Worm (Caenorhabditis elegans) whole organism, early embryonic: Measurements from ENCODE around the gene B0464.6.
"Not testable (repeated sequence)": the region's sequence is repeated elsewhere in the genome, so short reads cannot be mapped to it uniquely, and the experiment has no call there.

ENCODE experiments used
- B0310.2 ChIP-seq: sonication (generic microtip); optimal IDR thresholded peaks from 2 replicates; lab custom pipeline; 2016; ENCODE audit warnings: mild to moderate bottlenecking, missing genetic modification characterization, missing compliant biosample characterization
- F13C5.2 ChIP-seq: sonication (generic microtip); optimal IDR thresholded peaks from 2 replicates; lab custom pipeline; 2017; ENCODE audit warnings: mild to moderate bottlenecking, missing genetic modification characterization, inconsistent platforms, missing compliant biosample characterization
- aly-1 ChIP-seq: sonication (generic microtip); optimal IDR thresholded peaks from 2 replicates; lab custom pipeline; 2016; ENCODE audit warnings: missing genetic modification characterization, missing compliant biosample characterization
- ama-1 ChIP-seq: fragments of 150-350 bp; optimal IDR thresholded peaks from 2 replicates; lab custom pipeline; 2014
- ceh-13 ChIP-seq: fragments of 200-800 bp; sonication (Bioruptor generic); optimal IDR thresholded peaks from 2 replicates; lab custom pipeline; 2018; ENCODE audit warnings: mild to moderate bottlenecking, missing genetic modification characterization, missing compliant biosample characterization
- ceh-36 ChIP-seq: sonication (generic microtip); optimal IDR thresholded peaks from 2 replicates; lab custom pipeline; 2016; ENCODE audit warnings: missing genetic modification characterization, inconsistent platforms, missing compliant biosample characterization
- ets-7 ChIP-seq: sonication (generic microtip); optimal IDR thresholded peaks from 2 replicates; lab custom pipeline; 2016; ENCODE audit warnings: missing genotype, missing genetic modification characterization, missing compliant biosample characterization
- flt-1 ChIP-seq: fragments of 200-800 bp; sonication (Bioruptor generic); IDR thresholded peaks from 2 replicates; pipeline ENCODE4 v1.3.6; 2022; ENCODE audit warnings: missing genetic modification characterization, missing compliant biosample characterization
- hmbx-1 ChIP-seq: sonication (generic microtip); optimal IDR thresholded peaks from 2 replicates; lab custom pipeline; 2016; ENCODE audit warnings: mild to moderate bottlenecking, missing genetic modification characterization, missing compliant biosample characterization
- hmg-4 ChIP-seq: fragments of 200-800 bp; sonication (Bioruptor generic); optimal IDR thresholded peaks from 2 replicates; lab custom pipeline; 2018; ENCODE audit warnings: mild to moderate bottlenecking, missing genetic modification characterization, missing compliant biosample characterization
- hnd-1 ChIP-seq: sonication (generic microtip); optimal IDR thresholded peaks from 2 replicates; lab custom pipeline; 2016; ENCODE audit warnings: missing genetic modification characterization, missing compliant biosample characterization
- pes-1 ChIP-seq: fragments of 200-800 bp; sonication (Bioruptor generic); IDR thresholded peaks from 2 replicates; pipeline ENCODE4 v1.3.6; 2022; ENCODE audit warnings: missing genetic modification reagents, missing genetic modification characterization, missing compliant biosample characterization
- scrt-1 ChIP-seq: fragments of 200-800 bp; sonication (Bioruptor generic); IDR thresholded peaks from 2 replicates; pipeline ENCODE4 v1.3.6; 2022; ENCODE audit warnings: missing genetic modification characterization, missing compliant biosample characterization
- sea-1 ChIP-seq: fragments of 200-800 bp; sonication (Bioruptor generic); conservative IDR thresholded peaks from 2 replicates; pipeline ENCODE4 v1.3.6; 2022; ENCODE audit warnings: missing genetic modification characterization, missing compliant biosample characterization
- tbx-11 ChIP-seq: fragments of 200-800 bp; sonication (Bioruptor generic); IDR thresholded peaks from 2 replicates; pipeline ENCODE4 v1.3.6; 2022; ENCODE audit warnings: missing genetic modification characterization, missing compliant biosample characterization
- tbx-37 ChIP-seq: fragments of 200-800 bp; sonication (Bioruptor generic); conservative IDR thresholded peaks from 2 replicates; pipeline ENCODE4 v1.3.6; 2022; ENCODE audit warnings: missing genetic modification reagents, missing genetic modification characterization, missing compliant biosample characterization
- tra-4 ChIP-seq: sonication (generic microtip); optimal IDR thresholded peaks from 2 replicates; lab custom pipeline; 2017; ENCODE audit warnings: missing genetic modification characterization, missing compliant biosample characterization

B0464.6 gene

ce11 chrIII:9434999-9435398, 30.8 kb downstream of the B0464.6 start:
- TF ChIP-seq ceh-36 (no peak), pes-1 (GFP tag; lab: Robert Waterston, UW) (no peak), sea-1 (no peak), ets-7 (tag; lab: Kevin White, UChicago) (no peak), hmbx-1 (tag; lab: Kevin White, UChicago) (no peak), tra-4 (tag; lab: Kevin White, UChicago) (no peak), flt-1 (GFP tag; lab: Robert Waterston, UW) (no peak), scrt-1 (GFP tag; lab: Robert Waterston, UW) (no peak), F13C5.2 (tag; lab: Kevin White, UChicago) (no peak), aly-1 (no peak), B0310.2 (no peak), tbx-37 (GFP tag; lab: Robert Waterston, UW) (no peak), ceh-13 (GFP tag; lab: Kevin White, UChicago) (no peak), ama-1 (lab: Kevin White, UChicago) (no peak)

- TF ChIP-seq F13C5.2 (tag; lab: Kevin White, UChicago), result no peak
- TF ChIP-seq pes-1 (GFP tag; lab: Robert Waterston, UW), result no peak
- no peak for TF ChIP-seq ceh-13 (GFP tag; lab: Kevin White, UChicago)
- no peak for TF ChIP-seq tbx-37 (GFP tag; lab: Robert Waterston, UW)
- TF ChIP-seq ets-7 (tag; lab: Kevin White, UChicago), result no peak
- TF ChIP-seq flt-1 (GFP tag; lab: Robert Waterston, UW), result no peak
- no peak for TF ChIP-seq tra-4 (tag; lab: Kevin White, UChicago)
- TF ChIP-seq scrt-1 (GFP tag; lab: Robert Waterston, UW), result no peak
Observed at ce11 chrIII:9433576-9434107, 32.1 kb downstream of the B0464.6 start, which contains the start of gene cpar-1. TSS of gene cpar-1 (plus strand) at chrIII:9434057.

- no peak for TF ChIP-seq scrt-1 (GFP tag; lab: Robert Waterston, UW)
- TF ChIP-seq hmg-4 (GFP tag; lab: Kevin White, UChicago), result no peak
- no peak for TF ChIP-seq F13C5.2 (tag; lab: Kevin White, UChicago)
- no peak for TF ChIP-seq ama-1 (lab: Kevin White, UChicago)
- no peak for TF ChIP-seq hmbx-1 (tag; lab: Kevin White, UChicago)
- TF ChIP-seq tra-4 (tag; lab: Kevin White, UChicago), result no peak
- TF ChIP-seq tbx-11 (GFP tag; lab: Robert Waterston, UW), result no peak
- TF ChIP-seq hnd-1 (tag; lab: Kevin White, UChicago), result no peak
- TF ChIP-seq pes-1 (GFP tag; lab: Robert Waterston, UW), result no peak
- TF ChIP-seq tbx-37 (GFP tag; lab: Robert Waterston, UW), result no peak
- TF ChIP-seq sea-1, result no peak
Observed at ce11 chrIII:9426301-9426700, 39.5 kb downstream of the B0464.6 start, which contains the start of gene T26G10.5. TSS of gene T26G10.5 (minus strand) at chrIII:9426401.

- not testable (repeated sequence) for TF ChIP-seq ets-7 (tag; lab: Kevin White, UChicago); ceh-36; sea-1
Observed at ce11 chrIII:9420231-9420630, 45.5 kb downstream of the B0464.6 start, which contains the start of gene T26G10.4. TSS of gene T26G10.4 (plus strand) at chrIII:9420531.

ce11 chrIII:9413340-9413739, 52.4 kb downstream of the B0464.6 start, which contains the start of gene T26G10.3:
TSS of gene T26G10.3 (minus strand) at chrIII:9413440.
- no peak for TF ChIP-seq scrt-1 (GFP tag; lab: Robert Waterston, UW)
- no peak for TF ChIP-seq ceh-36
- TF ChIP-seq hmbx-1 (tag; lab: Kevin White, UChicago), result no peak
- TF ChIP-seq pes-1 (GFP tag; lab: Robert Waterston, UW), result no peak
- no peak for TF ChIP-seq tra-4 (tag; lab: Kevin White, UChicago)
- TF ChIP-seq sea-1, result no peak
- TF ChIP-seq tbx-11 (GFP tag; lab: Robert Waterston, UW), result no peak
- no peak for TF ChIP-seq hnd-1 (tag; lab: Kevin White, UChicago)
- no peak for TF ChIP-seq ama-1 (lab: Kevin White, UChicago)
